Worm (Caenorhabditis elegans) whole organism, L4 larva: ENCODE results near the gene Y113G7B.27.

Source experiments
- T26A8.4 ChIP-seq: fragments of 200-800 bp; sonication (Bioruptor generic); IDR thresholded peaks from 2 replicates; pipeline ENCODE4 v1.3.6; 2022; ENCODE audit warnings: missing genetic modification characterization, missing compliant biosample characterization
- Y105C5A.15 ChIP-seq: fragments of 200-800 bp; sonication (Bioruptor generic); IDR thresholded peaks from 2 replicates; pipeline ENCODE4 v1.3.6; 2022; ENCODE audit warnings: missing genetic modification characterization, missing compliant biosample characterization
- Y5F2A.4 ChIP-seq: fragments of 200-800 bp; sonication (Bioruptor generic); optimal IDR thresholded peaks from 2 replicates; lab custom pipeline; 2018; ENCODE audit warnings: mild to moderate bottlenecking, missing genetic modification characterization, missing compliant biosample characterization
- Y75B8A.6 ChIP-seq: fragments of 200-800 bp; sonication (Bioruptor generic); IDR thresholded peaks from 2 replicates; pipeline ENCODE4 v1.3.6; 2022; ENCODE audit warnings: missing genetic modification reagents, missing genetic modification characterization, missing compliant biosample characterization
- ZK337.2 ChIP-seq: fragments of 200-800 bp; sonication (Bioruptor generic); IDR thresholded peaks from 2 replicates; pipeline ENCODE4 v1.3.6; 2022; ENCODE audit warnings: missing genetic modification reagents, missing genetic modification characterization, missing compliant biosample characterization
- ZK546.5 ChIP-seq, 2 experiments: sonication (generic microtip); optimal IDR thresholded peaks; 2 replicates each; lab custom pipeline; 2017; ENCODE audit warnings: missing biosample characterization in 2 of 2, missing genetic modification characterization in 2 of 2
- attf-4 ChIP-seq: sonication (generic microtip); optimal IDR thresholded peaks from 3 replicates; lab custom pipeline; 2017; ENCODE audit warnings: missing biosample characterization, missing genetic modification characterization
- ceh-20 ChIP-seq: fragments of 200-800 bp; sonication (Bioruptor generic); IDR thresholded peaks from 2 replicates; pipeline ENCODE4 v1.3.6; 2022; ENCODE audit warnings: missing genetic modification reagents, missing genetic modification characterization, missing compliant biosample characterization
- ces-1 ChIP-seq: fragments of 150-350 bp; sonication (generic microtip); optimal IDR thresholded peaks from 4 replicates; lab custom pipeline; 2014; ENCODE audit warnings: missing biosample characterization, missing genetic modification reagents, missing genetic modification characterization
- daf-12 ChIP-seq: fragments of 150-350 bp; optimal IDR thresholded peaks from 2 replicates; lab custom pipeline; 2014; ENCODE audit warnings: missing biosample characterization, missing genetic modification reagents, missing genetic modification characterization
- daf-19 ChIP-seq: fragments of 200-800 bp; sonication (Bioruptor generic); conservative IDR thresholded peaks from 2 replicates; pipeline ENCODE4 v1.3.6; 2022; ENCODE audit warnings: missing genetic modification characterization, missing compliant biosample characterization
- daf-8 ChIP-seq: fragments of 200-800 bp; sonication (Bioruptor generic); IDR thresholded peaks from 2 replicates; pipeline ENCODE4 v1.3.6; 2022; ENCODE audit warnings: missing genetic modification characterization, missing compliant biosample characterization
- dmd-9 ChIP-seq: fragments of 200-800 bp; sonication (Bioruptor generic); IDR thresholded peaks from 2 replicates; pipeline ENCODE4 v1.3.6; 2022; ENCODE audit warnings: missing genetic modification reagents, missing genetic modification characterization, missing compliant biosample characterization
- dpl-1 ChIP-seq: fragments of 150-350 bp; optimal IDR thresholded peaks from 2 replicates; lab custom pipeline; 2014; ENCODE audit warnings: missing biosample characterization, missing genetic modification reagents, missing genetic modification characterization
- duxl-1 ChIP-seq: sonication (generic microtip); optimal IDR thresholded peaks from 2 replicates; lab custom pipeline; 2016; ENCODE audit warnings: mild to moderate bottlenecking, missing genetic modification characterization, moderate library complexity, missing compliant biosample characterization; ENCODE audit not compliant: poor library complexity
- fos-1 ChIP-seq: fragments of 150-350 bp; optimal IDR thresholded peaks from 2 replicates; lab custom pipeline; 2014; ENCODE audit warnings: missing biosample characterization, missing genetic modification characterization
- hif-1 ChIP-seq, 2 experiments: sonication (generic microtip); optimal IDR thresholded peaks; 2 replicates each; lab custom pipeline; 2016 to 2017; ENCODE audit warnings: missing compliant biosample characterization in 2 of 2, missing genetic modification characterization in 2 of 2, missing genetic modification reagents in 2 of 2, missing genotype in 2 of 2, mild to moderate bottlenecking in 1 of 2
- hlh-11 ChIP-seq: fragments of 200-800 bp; sonication (Bioruptor generic); optimal IDR thresholded peaks from 2 replicates; lab custom pipeline; 2018; ENCODE audit warnings: mild to moderate bottlenecking, missing genetic modification characterization, missing compliant biosample characterization
- jun-1 ChIP-seq: fragments of 150-350 bp; optimal IDR thresholded peaks from 2 replicates; lab custom pipeline; 2014; ENCODE audit warnings: missing biosample characterization, missing genetic modification reagents, missing genetic modification characterization
- lin-15B ChIP-seq: fragments of 150-350 bp; sonication (generic microtip); optimal IDR thresholded peaks from 3 replicates; lab custom pipeline; 2014; ENCODE audit warnings: missing biosample characterization, missing genetic modification characterization
- lin-29 ChIP-seq: fragments of 200-800 bp; sonication (Bioruptor generic); IDR thresholded peaks from 2 replicates; pipeline ENCODE4 v1.3.6; 2022; ENCODE audit warnings: missing genetic modification reagents, missing genetic modification characterization, missing compliant biosample characterization
- lsy-2 ChIP-seq, 2 experiments: fragments of 150-350 bp in 1 of 2; sonication (generic microtip) in 1 of 2; optimal IDR thresholded peaks; 2 replicates each; lab custom pipeline; 2014 to 2017; ENCODE audit warnings: missing biosample characterization in 2 of 2, missing genetic modification characterization in 2 of 2
- madf-9 ChIP-seq: fragments of 200-800 bp; sonication (Bioruptor generic); conservative IDR thresholded peaks from 2 replicates; pipeline ENCODE4 v1.3.6; 2022; ENCODE audit warnings: missing genetic modification reagents, missing genetic modification characterization, missing compliant biosample characterization
- mdt-29 ChIP-seq: fragments of 200-800 bp; sonication (Bioruptor generic); IDR thresholded peaks from 2 replicates; pipeline ENCODE4 v1.3.6; 2022; ENCODE audit warnings: missing genetic modification reagents, missing genetic modification characterization, missing compliant biosample characterization
- mep-1 ChIP-seq: fragments of 150-350 bp; sonication (generic microtip); optimal IDR thresholded peaks from 3 replicates; lab custom pipeline; 2014; ENCODE audit warnings: missing biosample characterization, missing genetic modification characterization
- mxl-2 ChIP-seq: fragments of 200-800 bp; sonication (Bioruptor generic); conservative IDR thresholded peaks from 2 replicates; pipeline ENCODE4 v1.3.6; 2022; ENCODE audit warnings: missing genetic modification reagents, missing genetic modification characterization, missing compliant biosample characterization
- nhr-10 ChIP-seq: fragments of 150-350 bp; optimal IDR thresholded peaks from 2 replicates; lab custom pipeline; 2014; ENCODE audit warnings: missing biosample characterization, missing genetic modification characterization
- nhr-111 ChIP-seq: fragments of 200-800 bp; sonication (Bioruptor generic); optimal IDR thresholded peaks from 2 replicates; lab custom pipeline; 2018; ENCODE audit warnings: mild to moderate bottlenecking, missing genetic modification characterization, missing compliant biosample characterization
- nhr-28 ChIP-seq: fragments of 150-350 bp; optimal IDR thresholded peaks from 2 replicates; lab custom pipeline; 2014; ENCODE audit warnings: missing biosample characterization, missing genetic modification characterization
- nhr-41 ChIP-seq: fragments of 200-800 bp; sonication (Bioruptor generic); IDR thresholded peaks from 2 replicates; pipeline ENCODE4 v1.3.6; 2022; ENCODE audit warnings: missing genetic modification reagents, missing genetic modification characterization, missing compliant biosample characterization
- nhr-42 ChIP-seq: fragments of 200-800 bp; sonication (Bioruptor generic); IDR thresholded peaks from 2 replicates; pipeline ENCODE4 v1.3.6; 2022; ENCODE audit warnings: missing genetic modification characterization, missing compliant biosample characterization
- nhr-77 ChIP-seq: fragments of 150-350 bp; optimal IDR thresholded peaks from 2 replicates; lab custom pipeline; 2014; ENCODE audit warnings: missing biosample characterization, missing genetic modification characterization
- pha-4 ChIP-seq, 2 experiments: fragments of 150-350 bp in 1 of 2; fragments of 200-800 bp in 1 of 2; sonication (Bioruptor generic) in 1 of 2; IDR thresholded peaks in 1 of 2; optimal IDR thresholded peaks in 1 of 2; 2 replicates each; pipeline versions ENCODE4 v1.3.6 to Lab custom; 2014 to 2022; ENCODE audit warnings: missing genetic modification characterization in 2 of 2, missing genetic modification reagents in 2 of 2, missing biosample characterization in 1 of 2, missing compliant biosample characterization in 1 of 2
- php-3 ChIP-seq: fragments of 200-800 bp; sonication (Bioruptor generic); IDR thresholded peaks from 2 replicates; pipeline ENCODE4 v1.3.6; 2022; ENCODE audit warnings: missing genetic modification reagents, missing genetic modification characterization, missing compliant biosample characterization
- pqm-1 ChIP-seq: sonication (generic microtip); optimal IDR thresholded peaks from 2 replicates; lab custom pipeline; 2017; ENCODE audit warnings: missing biosample characterization, missing genetic modification characterization
- set-16 ChIP-seq: fragments of 200-800 bp; sonication (Bioruptor generic); IDR thresholded peaks from 2 replicates; pipeline ENCODE4 v1.3.6; 2022; ENCODE audit warnings: missing genetic modification reagents, missing genetic modification characterization, missing compliant biosample characterization
- snpc-1.2 ChIP-seq: fragments of 200-800 bp; sonication (Bioruptor generic); IDR thresholded peaks from 2 replicates; pipeline ENCODE4 v1.3.6; 2022; ENCODE audit warnings: missing genetic modification reagents, missing genetic modification characterization, missing compliant biosample characterization
- spr-1 ChIP-seq: sonication (generic microtip); optimal IDR thresholded peaks from 2 replicates; lab custom pipeline; 2016; ENCODE audit warnings: mild to moderate bottlenecking, missing genetic modification characterization, missing compliant biosample characterization
- unc-130 ChIP-seq: sonication (generic microtip); optimal IDR thresholded peaks from 2 replicates; lab custom pipeline; 2016; ENCODE audit warnings: missing genetic modification reagents, missing genetic modification characterization, missing compliant biosample characterization
- unc-39 ChIP-seq: sonication (generic microtip); optimal IDR thresholded peaks from 2 replicates; lab custom pipeline; 2017; ENCODE audit warnings: missing biosample characterization, missing genetic modification characterization
- zag-1 ChIP-seq: fragments of 150-350 bp; optimal IDR thresholded peaks from 2 replicates; lab custom pipeline; 2014; ENCODE audit warnings: missing biosample characterization, missing genetic modification characterization
- zfp-2 ChIP-seq: sonication (generic microtip); optimal IDR thresholded peaks from 2 replicates; lab custom pipeline; 2016; ENCODE audit warnings: mild to moderate bottlenecking, missing genetic modification characterization, missing compliant biosample characterization
- zip-11 ChIP-seq: fragments of 200-800 bp; sonication (Bioruptor generic); IDR thresholded peaks from 2 replicates; pipeline ENCODE4 v1.3.6; 2022; ENCODE audit warnings: missing genetic modification characterization, missing compliant biosample characterization
- zip-2 ChIP-seq: fragments of 150-350 bp; optimal IDR thresholded peaks from 2 replicates; lab custom pipeline; 2014; ENCODE audit warnings: missing biosample characterization, missing genetic modification characterization
- ztf-7 ChIP-seq: fragments of 150-350 bp; optimal IDR thresholded peaks from 2 replicates; lab custom pipeline; 2014; ENCODE audit warnings: missing biosample characterization, missing genetic modification characterization

The Y113G7B.27 gene

ce11 chrV:20151432-20151831 lies 41.2 kb upstream of the Y113G7B.27 start, which contains the start of gene F19B2.7:
F19B2.7 (plus strand) TSS chrV:20151732.
- TF ChIP-seq hif-1 (tag; optimal IDR thresholded peaks at IDR 0.05; lab: Kevin White, UChicago) (no peak), mdt-29 (no peak), mep-1 (tag; lab: Kevin White, UChicago) (no peak), lsy-2 (tag; optimal IDR thresholded peaks at IDR 0.05; lab: Kevin White, UChicago) (no peak), fos-1 (tag; lab: Kevin White, UChicago) (no peak), nhr-41 (GFP tag; lab: Robert Waterston, UW) (no peak), ZK546.5 (tag; optimal IDR thresholded peaks at IDR 0.05; lab: Kevin White, UChicago) (no peak), Y75B8A.6 (GFP tag; lab: Robert Waterston, UW) (no peak), duxl-1 (tag; lab: Kevin White, UChicago) (no peak), daf-8 (GFP tag; lab: Robert Waterston, UW) (no peak), madf-9 (GFP tag; lab: Robert Waterston, UW) (no peak), nhr-111 (GFP tag; lab: Kevin White, UChicago) (no peak), pha-4 (GFP tag; IDR thresholded peaks at IDR 0.05; lab: Robert Waterston, UW) (no peak), pha-4 (tag; optimal IDR thresholded peaks at IDR 0.05; lab: Kevin White, UChicago) (no peak), lin-29 (GFP tag; lab: Robert Waterston, UW) (no peak), dmd-9 (GFP tag; lab: Robert Waterston, UW) (no peak), snpc-1.2 (no peak), unc-130 (GFP tag; lab: Kevin White, UChicago) (no peak)

ce11 chrV:20151855-20152254 lies 40.8 kb upstream of the Y113G7B.27 start:
- TF ChIP-seq ztf-7 (no peak), nhr-10 (tag; lab: Kevin White, UChicago) (no peak), zag-1 (no peak), unc-130 (GFP tag; lab: Kevin White, UChicago) (no peak), fos-1 (tag; lab: Kevin White, UChicago) (no peak), madf-9 (GFP tag; lab: Robert Waterston, UW) (no peak), ZK337.2 (GFP tag; lab: Robert Waterston, UW) (no peak), jun-1 (no peak), daf-8 (GFP tag; lab: Robert Waterston, UW) (no peak), Y105C5A.15 (no peak), zip-2 (tag; lab: Kevin White, UChicago) (no peak), T26A8.4 (GFP tag; lab: Robert Waterston, UW) (no peak), daf-12 (tag; lab: Kevin White, UChicago) (no peak), lin-15B (tag; lab: Kevin White, UChicago) (no peak), duxl-1 (tag; lab: Kevin White, UChicago) (no peak), daf-19 (GFP tag; lab: Robert Waterston, UW) (no peak), spr-1 (tag; lab: Kevin White, UChicago) (no peak)

ce11 chrV:20158223-20158622 lies 34.4 kb upstream of the Y113G7B.27 start, which contains the start of gene F19B2.6:
F19B2.6 (plus strand) TSS chrV:20158523.
- TF ChIP-seq ces-1 (GFP tag; lab: Kevin White, UChicago): no peak
- TF ChIP-seq unc-130 (GFP tag; lab: Kevin White, UChicago): no peak
- TF ChIP-seq nhr-77 (tag; lab: Kevin White, UChicago): no peak
- TF ChIP-seq hlh-11 (tag; lab: Kevin White, UChicago): no peak
- TF ChIP-seq zip-11 (GFP tag; lab: Robert Waterston, UW): no peak
- TF ChIP-seq zfp-2 (tag; lab: Kevin White, UChicago): no peak
- no peak for TF ChIP-seq mdt-29
- no peak for TF ChIP-seq jun-1
- TF ChIP-seq, all 104 proteins: peak for 0

- TF ChIP-seq pqm-1 (no peak), unc-39 (tag; lab: Kevin White, UChicago) (no peak), ceh-20 (GFP tag; lab: Robert Waterston, UW) (no peak), php-3 (GFP tag; lab: Robert Waterston, UW) (no peak), nhr-41 (GFP tag; lab: Robert Waterston, UW) (no peak), Y5F2A.4 (GFP tag; lab: Kevin White, UChicago) (no peak), fos-1 (tag; lab: Kevin White, UChicago) (no peak), attf-4 (tag; lab: Kevin White, UChicago) (no peak), hif-1 (tag; optimal IDR thresholded peaks at IDR 0.05; lab: Kevin White, UChicago) (peak in 1 of 2 experiments; percentile 76), nhr-42 (0 out of 2 replicates have a peak, but pooled peaks have one; percentile 40), ZK546.5 (tag; optimal IDR thresholded peaks at IDR 0.05; lab: Kevin White, UChicago) (no peak), dpl-1 (no peak), nhr-28 (no peak), mxl-2 (GFP tag; lab: Robert Waterston, UW) (no peak), mep-1 (tag; lab: Kevin White, UChicago) (no peak), zip-2 (tag; lab: Kevin White, UChicago) (no peak), set-16 (GFP tag; lab: Robert Waterston, UW) (no peak)
Measured at ce11 chrV:20161781-20162289, 30.8 kb upstream of the Y113G7B.27 start.
